Worm (Caenorhabditis elegans) whole organism, young adult: ENCODE measurements around the gene C56G2.15.

ENCODE experiments used
- C17E4.6 ChIP-seq: fragments of 200-800 bp; sonication (Bioruptor generic); IDR thresholded peaks from 2 replicates; pipeline ENCODE4 v1.3.6; 2022; ENCODE audit warnings: missing genetic modification reagents, missing genetic modification characterization, missing compliant biosample characterization
- ama-1 ChIP-seq, 3 experiments: fragments of 150-350 bp in 1 of 3; sonication (generic microtip) in 2 of 3; optimal IDR thresholded peaks; 2 replicates each; lab custom pipeline; 2014 to 2018; ENCODE audit warnings: missing biosample characterization in 2 of 3, missing genetic modification characterization in 2 of 3, missing genetic modification reagents in 2 of 3
- ceh-40 ChIP-seq: fragments of 200-800 bp; sonication (Bioruptor generic); IDR thresholded peaks from 2 replicates; pipeline ENCODE4 v1.3.6; 2022; ENCODE audit warnings: missing genetic modification characterization, missing compliant biosample characterization
- efl-1 ChIP-seq: fragments of 150-350 bp; optimal IDR thresholded peaks from 2 replicates; lab custom pipeline; 2014; ENCODE audit warnings: missing biosample characterization, missing genetic modification reagents, missing genetic modification characterization
- ekl-4 ChIP-seq: fragments of 200-800 bp; sonication (Bioruptor generic); IDR thresholded peaks from 2 replicates; pipeline ENCODE4 v1.3.6; 2022; ENCODE audit warnings: missing genetic modification reagents, missing genetic modification characterization, missing compliant biosample characterization
- hsf-1 ChIP-seq: fragments of 200-800 bp; sonication (Bioruptor generic); IDR thresholded peaks from 2 replicates; pipeline ENCODE4 v1.3.6; 2022; ENCODE audit warnings: missing genetic modification reagents, missing genetic modification characterization, missing compliant biosample characterization
- lsy-27 ChIP-seq: sonication (generic microtip); optimal IDR thresholded peaks from 2 replicates; lab custom pipeline; 2017; ENCODE audit warnings: missing genetic modification characterization, mild to moderate bottlenecking, missing compliant biosample characterization, antibody characterized with exemption, missing genotype, borderline replicate concordance; ENCODE audit not compliant: insufficient read depth
- mes-4 ChIP-seq: sonication (generic microtip); optimal IDR thresholded peaks from 2 replicates; lab custom pipeline; 2016; ENCODE audit warnings: missing genotype, missing genetic modification characterization, missing compliant biosample characterization
- nhr-120 ChIP-seq: fragments of 200-800 bp; sonication (Bioruptor generic); IDR thresholded peaks from 2 replicates; pipeline ENCODE4 v1.3.6; 2022; ENCODE audit warnings: missing genetic modification characterization, missing compliant biosample characterization
- nhr-90 ChIP-seq: sonication (generic microtip); optimal IDR thresholded peaks from 2 replicates; lab custom pipeline; 2016; ENCODE audit warnings: missing genotype, mild to moderate bottlenecking, missing genetic modification characterization, missing compliant biosample characterization
- sptf-2 ChIP-seq: fragments of 200-800 bp; sonication (Bioruptor generic); optimal IDR thresholded peaks from 2 replicates; lab custom pipeline; 2018; ENCODE audit warnings: mild to moderate bottlenecking, missing genetic modification characterization, missing compliant biosample characterization
- unc-62 ChIP-seq: fragments of 150-350 bp; optimal IDR thresholded peaks from 2 replicates; lab custom pipeline; 2014; ENCODE audit warnings: missing biosample characterization, missing genetic modification reagents, missing genetic modification characterization
- zim-3 ChIP-seq: sonication (generic microtip); optimal IDR thresholded peaks from 2 replicates; lab custom pipeline; 2017; ENCODE audit warnings: mild to moderate bottlenecking, missing genetic modification characterization, moderate library complexity, missing compliant biosample characterization
- ztf-3 ChIP-seq: fragments of 200-800 bp; sonication (Bioruptor generic); optimal IDR thresholded peaks from 2 replicates; lab custom pipeline; 2018; ENCODE audit warnings: mild to moderate bottlenecking, missing genetic modification characterization, missing compliant biosample characterization

- TF ChIP-seq hsf-1 (GFP tag; lab: Robert Waterston, UW): no peak
- no peak for TF ChIP-seq zim-3
- no peak for TF ChIP-seq sptf-2
- TF ChIP-seq unc-62 (GFP tag; lab: Kevin White, UChicago): no peak
- TF ChIP-seq ztf-3 (GFP tag; lab: Kevin White, UChicago): no peak
- no peak for TF ChIP-seq nhr-120
- no peak for TF ChIP-seq mes-4
- no peak for TF ChIP-seq ceh-40 (GFP tag; lab: Robert Waterston, UW)
- no peak for TF ChIP-seq ama-1 (optimal IDR thresholded peaks at IDR 0.05; lab: Kevin White, UChicago)
- no peak for TF ChIP-seq ama-1 (GFP tag; optimal IDR thresholded peaks at IDR 0.05; lab: Kevin White, UChicago)
- no peak for TF ChIP-seq lsy-27
- TF ChIP-seq efl-1: no peak
- TF ChIP-seq nhr-90: no peak
- TF ChIP-seq C17E4.6: no peak
- no peak for TF ChIP-seq ekl-4
Observed at ce11 chrIII:6334364-6334763, 33.3 kb downstream of the C56G2.15 start.
